Worm (Caenorhabditis elegans) whole organism, L4/young adult: Measurements from ENCODE around the gene F26C11.3.

Source experiments
- W03F9.2 ChIP-seq: fragments of 150-350 bp; optimal IDR thresholded peaks from 2 replicates; lab custom pipeline; 2014; ENCODE audit warnings: missing biosample characterization, missing genetic modification characterization
- dao-5 ChIP-seq: sonication (generic microtip); optimal IDR thresholded peaks from 2 replicates; lab custom pipeline; 2016; ENCODE audit warnings: missing genotype, missing genetic modification characterization, moderate library complexity, missing compliant biosample characterization
- him-1 ChIP-seq: sonication (generic microtip); optimal IDR thresholded peaks from 2 replicates; lab custom pipeline; 2016; ENCODE audit warnings: missing genotype, missing genetic modification reagents, missing genetic modification characterization, missing compliant biosample characterization

ce11 chrII:9857791-9858190 lies 57.1 kb downstream of the F26C11.3 start, which contains the start of gene chil-6:
- TF ChIP-seq him-1 (tag; lab: Kevin White, UChicago) (no peak), W03F9.2 (no peak), dao-5 (tag; lab: Kevin White, UChicago) (no peak)
